Fruit fly (Drosophila melanogaster) whole organism, embryonic: ENCODE data around the gene TwdlF.

Source experiments
- CG17568 ChIP-seq: fragments of 200-800 bp; sonication (Bioruptor generic); optimal IDR thresholded peaks from 2 replicates; lab custom pipeline; 2018; ENCODE audit warnings: missing biosample characterization, mild to moderate bottlenecking, missing genetic modification characterization, moderate library complexity
- CG17829 ChIP-seq: fragments of 200-800 bp; optimal IDR thresholded peaks from 2 replicates; lab custom pipeline; 2019; ENCODE audit warnings: missing biosample characterization, mild to moderate bottlenecking, missing genetic modification characterization, moderate library complexity
- CG30403 ChIP-seq: fragments of 200-800 bp; sonication (Bioruptor generic); optimal IDR thresholded peaks from 3 replicates; lab custom pipeline; 2016; ENCODE audit warnings: missing biosample characterization, missing genetic modification characterization
- CG4360 ChIP-seq: fragments of 200-800 bp; sonication (Bioruptor generic); IDR thresholded peaks from 2 replicates; pipeline ENCODE4 v1.3.6; 2022; ENCODE audit warnings: missing biosample characterization, missing genetic modification characterization
- CG6854 ChIP-seq: fragments of 200-800 bp; sonication (Bioruptor generic); optimal IDR thresholded peaks from 3 replicates; lab custom pipeline; 2017; ENCODE audit warnings: missing biosample characterization, mild to moderate bottlenecking, missing genetic modification characterization
- CG7372 ChIP-seq: fragments of 200-800 bp; sonication (Bioruptor generic); IDR thresholded peaks from 2 replicates; pipeline ENCODE4 v1.3.6; 2022; ENCODE audit warnings: missing biosample characterization, missing genetic modification characterization
- CG9215 ChIP-seq: fragments of 200-800 bp; sonication (Bioruptor generic); IDR thresholded peaks from 2 replicates; pipeline ENCODE4 v1.3.6; 2022; ENCODE audit warnings: missing biosample characterization, missing genetic modification characterization
- cato ChIP-seq: fragments of 200-800 bp; sonication (Bioruptor generic); optimal IDR thresholded peaks from 2 replicates; lab custom pipeline; 2016; ENCODE audit warnings: missing biosample characterization, missing genetic modification characterization, borderline replicate concordance
- esg ChIP-seq: fragments of 200-800 bp; sonication (Bioruptor generic); conservative IDR thresholded peaks from 2 replicates; pipeline ENCODE4 v1.3.6; 2022; ENCODE audit warnings: missing biosample characterization, missing genetic modification characterization
- fd102C ChIP-seq: fragments of 200-800 bp; sonication (Bioruptor generic); optimal IDR thresholded peaks from 2 replicates; lab custom pipeline; 2018; ENCODE audit warnings: missing biosample characterization, mild to moderate bottlenecking, missing genetic modification characterization, moderate library complexity
- jumu ChIP-seq: fragments of 200-800 bp; sonication (Bioruptor generic); optimal IDR thresholded peaks from 3 replicates; lab custom pipeline; 2016; ENCODE audit warnings: missing biosample characterization, missing genetic modification characterization
- tio ChIP-seq: fragments of 200-800 bp; sonication (Bioruptor generic); optimal IDR thresholded peaks from 2 replicates; lab custom pipeline; 2017; ENCODE audit warnings: missing biosample characterization, missing genetic modification characterization, inconsistent platforms
- tup ChIP-seq: fragments of 200-800 bp; sonication (Bioruptor generic); optimal IDR thresholded peaks from 2 replicates; lab custom pipeline; 2016; ENCODE audit warnings: missing biosample characterization, mild to moderate bottlenecking, missing genetic modification characterization, moderate library complexity
- zfh2 ChIP-seq: fragments of 200-800 bp; sonication (Bioruptor generic); optimal IDR thresholded peaks from 2 replicates; lab custom pipeline; 2016; ENCODE audit warnings: missing biosample characterization, missing genetic modification characterization

DNA sequence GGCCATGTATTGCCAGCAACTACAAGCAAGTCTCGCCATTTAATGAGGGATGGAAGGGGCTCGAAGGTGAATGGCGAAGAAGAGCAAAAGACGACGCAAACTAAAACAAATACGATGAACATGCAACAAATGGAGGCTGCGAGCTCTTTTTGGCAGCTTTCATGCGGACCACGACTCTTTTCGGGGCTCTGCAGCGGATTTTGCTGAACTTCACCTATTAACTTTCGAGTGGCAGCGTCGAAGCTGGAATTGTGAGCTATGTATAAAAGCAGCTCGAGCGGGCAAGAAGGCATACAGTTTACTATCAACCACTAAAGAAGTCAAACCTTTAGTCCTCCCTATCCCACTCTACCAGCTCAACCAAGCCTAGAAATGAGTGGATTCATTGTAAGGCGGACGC, 7.6 kb downstream of the TwdlF start, which contains the start of gene TwdlV:
- TF ChIP-seq CG9215 (GFP tag; lab: Robert Waterston, UW) (no peak), tio (no peak), CG7372 (GFP tag; lab: Robert Waterston, UW) (no peak), CG17829 (tag; lab: Kevin White, UChicago) (no peak), zfh2 (GFP tag; lab: Kevin White, UChicago) (no peak), CG6854 (GFP tag; lab: Kevin White, UChicago) (no peak), jumu (GFP tag; lab: Kevin White, UChicago) (no peak), esg (GFP tag; lab: Robert Waterston, UW) (no peak), CG4360 (GFP tag; lab: Robert Waterston, UW) (no peak), CG17568 (no peak), cato (GFP tag; lab: Kevin White, UChicago) (no peak), tup (GFP tag; lab: Kevin White, UChicago) (no peak), fd102C (no peak), CG30403 (GFP tag; lab: Kevin White, UChicago) (no peak)
